Worm (Caenorhabditis elegans) whole organism, L1 larva: Measurements from ENCODE around the gene clec-149.

ENCODE experiments used
- C16A3.4 ChIP-seq: fragments of 150-350 bp; optimal IDR thresholded peaks from 2 replicates; lab custom pipeline; 2014; ENCODE audit warnings: missing biosample characterization, missing genetic modification characterization
- aly-2 ChIP-seq: fragments of 150-350 bp; optimal IDR thresholded peaks from 2 replicates; lab custom pipeline; 2014; ENCODE audit warnings: missing biosample characterization, missing genetic modification characterization
- ama-1 ChIP-seq: fragments of 150-350 bp; optimal IDR thresholded peaks from 2 replicates; lab custom pipeline; 2014
- blmp-1 ChIP-seq: fragments of 150-350 bp; optimal IDR thresholded peaks from 2 replicates; lab custom pipeline; 2014; ENCODE audit warnings: missing biosample characterization, missing genetic modification characterization
- ceh-8 ChIP-seq: fragments of 200-800 bp; sonication (Bioruptor generic); optimal IDR thresholded peaks from 2 replicates; lab custom pipeline; 2018; ENCODE audit warnings: mild to moderate bottlenecking, missing genetic modification characterization, moderate library complexity, missing compliant biosample characterization
- ceh-88 ChIP-seq: fragments of 200-800 bp; sonication (Bioruptor generic); IDR thresholded peaks from 2 replicates; pipeline ENCODE4 v1.3.6; 2022; ENCODE audit warnings: missing genetic modification characterization, missing compliant biosample characterization
- ceh-90 ChIP-seq: sonication (generic microtip); optimal IDR thresholded peaks from 2 replicates; lab custom pipeline; 2016; ENCODE audit warnings: missing genetic modification characterization, missing compliant biosample characterization
- dpl-1 ChIP-seq, 3 experiments: fragments of 150-350 bp in 2 of 3; sonication (generic microtip) in 1 of 3; optimal IDR thresholded peaks; 2 replicates each; lab custom pipeline; 2014 to 2017; ENCODE audit warnings: missing biosample characterization in 3 of 3, missing genetic modification characterization in 3 of 3, missing genetic modification reagents in 3 of 3
- efl-1 ChIP-seq, 4 experiments: fragments of 150-350 bp; optimal IDR thresholded peaks in 3 of 4; peaks in 1 of 4; 1 replicate in 1 of 4; 2 replicates in 3 of 4; lab custom pipeline; 2014; ENCODE audit warnings: missing biosample characterization in 2 of 4, missing genetic modification characterization in 2 of 4, missing genetic modification reagents in 2 of 4
- egl-27 ChIP-seq, 2 experiments: fragments of 150-350 bp in 1 of 2; sonication (generic microtip); optimal IDR thresholded peaks; 3 replicates each; lab custom pipeline; 2017 to 2018; ENCODE audit warnings: missing biosample characterization in 2 of 2, missing genetic modification characterization in 2 of 2, missing genetic modification reagents in 2 of 2
- elt-3 ChIP-seq, 6 experiments: fragments of 150-350 bp in 1 of 6; sonication (generic microtip); optimal IDR thresholded peaks; 2 replicates each; lab custom pipeline; 2017 to 2018; ENCODE audit warnings: missing biosample characterization in 6 of 6, missing genetic modification characterization in 6 of 6, inconsistent platforms in 1 of 6
- fkh-10 ChIP-seq: sonication (generic microtip); optimal IDR thresholded peaks from 2 replicates; lab custom pipeline; 2017; ENCODE audit warnings: missing biosample characterization, missing genetic modification reagents, missing genetic modification characterization
- fkh-8 ChIP-seq: sonication (generic microtip); optimal IDR thresholded peaks from 2 replicates; lab custom pipeline; 2016; ENCODE audit warnings: mild to moderate bottlenecking, missing genetic modification characterization, missing compliant biosample characterization
- grh-1 ChIP-seq: fragments of 200-800 bp; sonication (Bioruptor generic); IDR thresholded peaks from 2 replicates; pipeline ENCODE4 v1.3.6; 2022; ENCODE audit warnings: missing genetic modification reagents, missing genetic modification characterization, missing compliant biosample characterization
- irx-1 ChIP-seq: sonication (generic microtip); optimal IDR thresholded peaks from 2 replicates; lab custom pipeline; 2016; ENCODE audit warnings: missing genetic modification characterization, missing compliant biosample characterization
- isw-1 ChIP-seq: fragments of 200-800 bp; sonication (Bioruptor generic); IDR thresholded peaks from 2 replicates; pipeline ENCODE4 v1.3.6; 2022; ENCODE audit warnings: missing genetic modification characterization, missing compliant biosample characterization
- lin-13 ChIP-seq: fragments of 150-350 bp; optimal IDR thresholded peaks from 2 replicates; lab custom pipeline; 2014; ENCODE audit warnings: missing biosample characterization, missing genetic modification reagents, missing genetic modification characterization
- lin-14 ChIP-seq: fragments of 200-800 bp; sonication (Bioruptor generic); optimal IDR thresholded peaks from 2 replicates; lab custom pipeline; 2018; ENCODE audit warnings: mild to moderate bottlenecking, missing genetic modification characterization, moderate library complexity, missing compliant biosample characterization
- lin-15B ChIP-seq: fragments of 150-350 bp; sonication (generic microtip); optimal IDR thresholded peaks from 3 replicates; lab custom pipeline; 2014; ENCODE audit warnings: missing biosample characterization, missing genetic modification characterization
- lsy-2 ChIP-seq, 2 experiments: fragments of 150-350 bp; optimal IDR thresholded peaks; 2 replicates each; lab custom pipeline; 2014; ENCODE audit warnings: missing biosample characterization in 2 of 2, missing genetic modification characterization in 2 of 2
- mab-9 ChIP-seq: fragments of 200-800 bp; sonication (Bioruptor generic); IDR thresholded peaks from 2 replicates; pipeline ENCODE4 v1.3.6; 2022; ENCODE audit warnings: missing genetic modification reagents, missing genetic modification characterization, missing compliant biosample characterization
- nhr-12 ChIP-seq: sonication (generic microtip); optimal IDR thresholded peaks from 2 replicates; lab custom pipeline; 2017; ENCODE audit warnings: missing biosample characterization, missing genetic modification characterization
- nhr-19 ChIP-seq: fragments of 200-800 bp; sonication (Bioruptor generic); conservative IDR thresholded peaks from 2 replicates; pipeline ENCODE4 v1.3.6; 2022; ENCODE audit warnings: missing genetic modification characterization, missing compliant biosample characterization
- nhr-20 ChIP-seq: sonication (generic microtip); optimal IDR thresholded peaks from 2 replicates; lab custom pipeline; 2016; ENCODE audit warnings: mild to moderate bottlenecking, missing genetic modification characterization, missing compliant biosample characterization
- nhr-237 ChIP-seq: fragments of 150-350 bp; optimal IDR thresholded peaks from 2 replicates; lab custom pipeline; 2014; ENCODE audit warnings: missing biosample characterization, missing genetic modification characterization
- nhr-47 ChIP-seq: sonication (generic microtip); optimal IDR thresholded peaks from 2 replicates; lab custom pipeline; 2016; ENCODE audit warnings: mild to moderate bottlenecking, missing genetic modification characterization, moderate library complexity, missing compliant biosample characterization
- nhr-71 ChIP-seq: sonication (generic microtip); optimal IDR thresholded peaks from 2 replicates; lab custom pipeline; 2016; ENCODE audit warnings: mild to moderate bottlenecking, missing genetic modification characterization, moderate library complexity, missing compliant biosample characterization
- nhr-85 ChIP-seq: sonication (generic microtip); peaks from one replicate; lab custom pipeline; 2016; ENCODE audit warnings: missing genetic modification characterization, inconsistent platforms, missing compliant biosample characterization
- pag-3 ChIP-seq: sonication (generic microtip); optimal IDR thresholded peaks from 2 replicates; lab custom pipeline; 2017; ENCODE audit warnings: missing genetic modification characterization, mild to moderate bottlenecking, missing compliant biosample characterization, antibody characterized with exemption, borderline replicate concordance; ENCODE audit not compliant: insufficient read depth
- pax-3 ChIP-seq: fragments of 200-800 bp; sonication (Bioruptor generic); optimal IDR thresholded peaks from 2 replicates; lab custom pipeline; 2018; ENCODE audit warnings: mild to moderate bottlenecking, missing genetic modification characterization, moderate library complexity, missing compliant biosample characterization
- skn-1 ChIP-seq: fragments of 150-350 bp; optimal IDR thresholded peaks from 2 replicates; lab custom pipeline; 2014; ENCODE audit warnings: missing biosample characterization, missing genetic modification characterization
- snpc-4 ChIP-seq: fragments of 150-350 bp; optimal IDR thresholded peaks from 2 replicates; lab custom pipeline; 2014; ENCODE audit warnings: missing biosample characterization, missing genetic modification characterization
- sox-4 ChIP-seq: sonication (generic microtip); optimal IDR thresholded peaks from 2 replicates; lab custom pipeline; 2016; ENCODE audit warnings: missing genetic modification characterization, missing compliant biosample characterization
- swsn-7 ChIP-seq: sonication (generic microtip); optimal IDR thresholded peaks from 2 replicates; lab custom pipeline; 2016; ENCODE audit warnings: missing genetic modification characterization, missing compliant biosample characterization
- unc-86 ChIP-seq: sonication (generic microtip); optimal IDR thresholded peaks from 2 replicates; lab custom pipeline; 2016; ENCODE audit warnings: missing genetic modification characterization, missing compliant biosample characterization
- unc-98 ChIP-seq: fragments of 200-800 bp; sonication (Bioruptor generic); IDR thresholded peaks from 2 replicates; pipeline ENCODE4 v1.3.6; 2022; ENCODE audit warnings: missing genetic modification characterization, missing compliant biosample characterization

Gene clec-149

ce11 chrIII:802041-802440 lies 21.0 kb upstream of the clec-149 start:
- TF ChIP-seq fkh-8 (tag; lab: Kevin White, UChicago): peak; percentile 23
- no peak for TF ChIP-seq swsn-7 (tag; lab: Kevin White, UChicago)
- no peak for TF ChIP-seq dpl-1 (GFP tag; optimal IDR thresholded peaks at IDR 0.05; lab: Kevin White, UChicago)
- TF ChIP-seq ceh-88 (GFP tag; lab: Robert Waterston, UW): no peak
- TF ChIP-seq nhr-71 (tag; lab: Kevin White, UChicago): peak; percentile 52
- TF ChIP-seq ceh-8: peak; percentile 80
- TF ChIP-seq nhr-47: peak; percentile 22
- TF ChIP-seq fkh-10 (GFP tag; lab: Kevin White, UChicago): peak; percentile 9

- TF ChIP-seq mab-9 (GFP tag; lab: Robert Waterston, UW): no peak
Observed at ce11 chrIII:811544-811943, 11.5 kb upstream of the clec-149 start, which contains the start of gene daf-7. Gene daf-7, plus strand, starts transcription at chrIII:811844.

ce11 chrIII:815845-816244 lies 7.2 kb upstream of the clec-149 start, which contains the start of gene dac-1:
Gene dac-1, plus strand, starts transcription at chrIII:816145.
- TF ChIP-seq mab-9 (GFP tag; lab: Robert Waterston, UW) (no peak), efl-1 (optimal IDR thresholded peaks at IDR 0.05; lab: Kevin White, UChicago) (no peak), efl-1 (GFP tag; optimal IDR thresholded peaks at IDR 0.05 in 1 of 2; lab: Kevin White, UChicago) (no peak), pag-3 (tag; lab: Kevin White, UChicago) (no peak), skn-1 (tag; lab: Kevin White, UChicago) (no peak), nhr-237 (tag; lab: Kevin White, UChicago) (no peak), nhr-19 (no peak), swsn-7 (tag; lab: Kevin White, UChicago) (no peak)

- no peak for TF ChIP-seq isw-1 (GFP tag; lab: Robert Waterston, UW)
- no peak for TF ChIP-seq unc-86 (tag; lab: Kevin White, UChicago)
- TF ChIP-seq sox-4: peak; percentile 8
- peak; percentile 80 for TF ChIP-seq snpc-4
- TF ChIP-seq efl-1 (optimal IDR thresholded peaks at IDR 0.05; lab: Kevin White, UChicago): no peak
- TF ChIP-seq efl-1 (GFP tag; optimal IDR thresholded peaks at IDR 0.05 in 1 of 2; lab: Kevin White, UChicago): no peak
- TF ChIP-seq C16A3.4 (tag; lab: Kevin White, UChicago): no peak
- no peak for TF ChIP-seq egl-27 (tag; optimal IDR thresholded peaks at IDR 0.05; lab: Kevin White, UChicago)
- TF ChIP-seq nhr-12: no peak
- TF ChIP-seq lin-15B: no peak
- no peak for TF ChIP-seq aly-2 (tag; lab: Kevin White, UChicago)
- TF ChIP-seq swsn-7 (tag; lab: Kevin White, UChicago): no peak
- TF ChIP-seq grh-1: no peak
- no peak for TF ChIP-seq ceh-90
- no peak for TF ChIP-seq mab-9 (GFP tag; lab: Robert Waterston, UW)
- TF ChIP-seq unc-98 (GFP tag; lab: Robert Waterston, UW): no peak
Observed at ce11 chrIII:819313-819712, 3.7 kb upstream of the clec-149 start.

- no peak for TF ChIP-seq isw-1 (GFP tag; lab: Robert Waterston, UW)
- peak; percentile 28 for TF ChIP-seq blmp-1 (tag; lab: Kevin White, UChicago)
Observed at ce11 chrIII:825256-825655, 2.2 kb downstream of the clec-149 start.

ce11 chrIII:831961-832360 lies 8.9 kb downstream of the clec-149 start, which contains the start of gene ceeh-1:
Gene ceeh-1, minus strand, starts transcription at chrIII:832277.
- TF ChIP-seq lin-14 (GFP tag; lab: Kevin White, UChicago) (peak; percentile 47), nhr-85 (peak; percentile 45), ama-1 (no peak), elt-3 (tag; optimal IDR thresholded peaks at IDR 0.05; lab: Kevin White, UChicago) (peak in 1 of 6 experiments; percentile 27), isw-1 (GFP tag; lab: Robert Waterston, UW) (no peak), nhr-20 (tag; lab: Kevin White, UChicago) (peak; percentile 3), lin-13 (GFP tag; lab: Kevin White, UChicago) (no peak), pax-3 (tag; lab: Kevin White, UChicago) (no peak), fkh-10 (GFP tag; lab: Kevin White, UChicago) (no peak), lsy-2 (tag; optimal IDR thresholded peaks at IDR 0.05; lab: Kevin White, UChicago) (peak in 1 of 2 experiments; percentile 13), irx-1 (tag; lab: Kevin White, UChicago) (no peak)
